Worm (Caenorhabditis elegans) whole organism, late embryonic: Measurements from ENCODE around the gene fbxb-7.

Experiments used
- F13H6.1 ChIP-seq: sonication (generic microtip); optimal IDR thresholded peaks from 2 replicates; lab custom pipeline; 2016; ENCODE audit warnings: missing genetic modification characterization, missing compliant biosample characterization
- K09A11.1 ChIP-seq: sonication (generic microtip); optimal IDR thresholded peaks from 2 replicates; lab custom pipeline; 2017; ENCODE audit warnings: antibody characterized with exemption, mild to moderate bottlenecking, missing genetic modification characterization, missing compliant biosample characterization; ENCODE audit not compliant: insufficient read depth
- Y22D7AL.16 ChIP-seq: sonication (generic microtip); optimal IDR thresholded peaks from 2 replicates; lab custom pipeline; 2016; ENCODE audit warnings: missing genetic modification characterization, missing compliant biosample characterization
- ahr-1 ChIP-seq: sonication (generic microtip); optimal IDR thresholded peaks from 2 replicates; lab custom pipeline; 2016; ENCODE audit warnings: missing genetic modification characterization, missing compliant biosample characterization
- ceh-14 ChIP-seq: sonication (generic microtip); optimal IDR thresholded peaks from 2 replicates; lab custom pipeline; 2016; ENCODE audit warnings: missing genotype, missing genetic modification characterization, missing compliant biosample characterization
- ceh-2 ChIP-seq: sonication (generic microtip); optimal IDR thresholded peaks from 2 replicates; lab custom pipeline; 2016; ENCODE audit warnings: missing genotype, missing genetic modification characterization, missing compliant biosample characterization
- ceh-22 ChIP-seq: sonication (generic microtip); optimal IDR thresholded peaks from 2 replicates; lab custom pipeline; 2017; ENCODE audit warnings: missing biosample characterization, missing genetic modification characterization
- ceh-31 ChIP-seq: sonication (generic microtip); optimal IDR thresholded peaks from 2 replicates; lab custom pipeline; 2016; ENCODE audit warnings: missing genetic modification characterization, missing compliant biosample characterization
- che-1 ChIP-seq: sonication (generic microtip); optimal IDR thresholded peaks from 2 replicates; lab custom pipeline; 2016; ENCODE audit warnings: mild to moderate bottlenecking, missing genetic modification characterization, missing compliant biosample characterization
- dmd-4 ChIP-seq: sonication (generic microtip); optimal IDR thresholded peaks from 2 replicates; lab custom pipeline; 2016; ENCODE audit warnings: borderline replicate concordance, missing genetic modification characterization, missing compliant biosample characterization
- dve-1 ChIP-seq: sonication (generic microtip); optimal IDR thresholded peaks from 2 replicates; lab custom pipeline; 2017; ENCODE audit warnings: antibody characterized with exemption, mild to moderate bottlenecking, missing genetic modification characterization, missing compliant biosample characterization
- elt-4 ChIP-seq: sonication (generic microtip); optimal IDR thresholded peaks from 2 replicates; lab custom pipeline; 2016; ENCODE audit warnings: missing genetic modification characterization, missing compliant biosample characterization
- ets-4 ChIP-seq: sonication (generic microtip); optimal IDR thresholded peaks from 2 replicates; lab custom pipeline; 2016; ENCODE audit warnings: missing genetic modification characterization, missing compliant biosample characterization
- fax-1 ChIP-seq: sonication (generic microtip); optimal IDR thresholded peaks from 2 replicates; lab custom pipeline; 2016; ENCODE audit warnings: missing genotype, missing genetic modification characterization, missing compliant biosample characterization
- fkh-10 ChIP-seq: fragments of 150-350 bp; optimal IDR thresholded peaks from 2 replicates; lab custom pipeline; 2014; ENCODE audit warnings: missing biosample characterization, missing genetic modification reagents, missing genetic modification characterization
- gmeb-2 ChIP-seq: sonication (generic microtip); optimal IDR thresholded peaks from 2 replicates; lab custom pipeline; 2016; ENCODE audit warnings: missing genetic modification characterization, inconsistent platforms, missing compliant biosample characterization
- hlh-6 ChIP-seq: sonication (generic microtip); optimal IDR thresholded peaks from 2 replicates; lab custom pipeline; 2016; ENCODE audit warnings: missing genotype, missing genetic modification characterization, missing compliant biosample characterization
- lim-6 ChIP-seq: sonication (generic microtip); optimal IDR thresholded peaks from 2 replicates; lab custom pipeline; 2016; ENCODE audit warnings: missing genetic modification characterization, missing compliant biosample characterization
- lin-11 ChIP-seq: fragments of 200-800 bp; sonication (Bioruptor generic); optimal IDR thresholded peaks from 2 replicates; lab custom pipeline; 2018; ENCODE audit warnings: mild to moderate bottlenecking, missing genetic modification characterization, missing compliant biosample characterization
- nfya-1 ChIP-seq: sonication (generic microtip); optimal IDR thresholded peaks from 2 replicates; lab custom pipeline; 2017; ENCODE audit warnings: missing genetic modification characterization, mild to moderate bottlenecking, missing compliant biosample characterization, antibody characterized with exemption, moderate library complexity
- nhr-11 ChIP-seq: fragments of 150-350 bp; optimal IDR thresholded peaks from 2 replicates; lab custom pipeline; 2014; ENCODE audit warnings: missing biosample characterization, missing genetic modification characterization
- pag-3 ChIP-seq: sonication (generic microtip); optimal IDR thresholded peaks from 2 replicates; lab custom pipeline; 2016; ENCODE audit warnings: missing compliant biosample characterization, missing genetic modification characterization, borderline replicate concordance
- pax-1 ChIP-seq: fragments of 150-350 bp; optimal IDR thresholded peaks from 2 replicates; lab custom pipeline; 2014; ENCODE audit warnings: missing biosample characterization, missing genetic modification characterization
- pha-2 ChIP-seq: sonication (generic microtip); optimal IDR thresholded peaks from 2 replicates; lab custom pipeline; 2017; ENCODE audit warnings: mild to moderate bottlenecking, missing genetic modification characterization, missing compliant biosample characterization
- pha-4 ChIP-seq: fragments of 150-350 bp; optimal IDR thresholded peaks from 2 replicates; lab custom pipeline; 2018; ENCODE audit warnings: missing biosample characterization, missing genetic modification reagents, missing genetic modification characterization
- ref-2 ChIP-seq: sonication (generic microtip); optimal IDR thresholded peaks from 2 replicates; lab custom pipeline; 2016; ENCODE audit warnings: missing genetic modification characterization, missing compliant biosample characterization
- syd-9 ChIP-seq: sonication (generic microtip); optimal IDR thresholded peaks from 2 replicates; lab custom pipeline; 2016; ENCODE audit warnings: mild to moderate bottlenecking, missing genetic modification characterization, moderate library complexity, missing compliant biosample characterization
- tbx-2 ChIP-seq: sonication (generic microtip); optimal IDR thresholded peaks from 2 replicates; lab custom pipeline; 2016; ENCODE audit warnings: missing genetic modification characterization, missing compliant biosample characterization
- ttx-3 ChIP-seq: sonication (generic microtip); optimal IDR thresholded peaks from 2 replicates; lab custom pipeline; 2016; ENCODE audit warnings: missing genetic modification reagents, missing genetic modification characterization, missing compliant biosample characterization
- unc-3 ChIP-seq, 2 experiments: fragments of 200-800 bp in 1 of 2; sonication (Bioruptor generic) in 1 of 2; sonication (generic microtip) in 1 of 2; conservative IDR thresholded peaks in 1 of 2; optimal IDR thresholded peaks in 1 of 2; 2 replicates each; pipeline versions ENCODE4 v1.3.6 to Lab custom; 2016 to 2022; ENCODE audit warnings: missing compliant biosample characterization in 2 of 2, missing genetic modification characterization in 2 of 2, missing genetic modification reagents in 1 of 2
- unc-86 ChIP-seq: sonication (generic microtip); optimal IDR thresholded peaks from 2 replicates; lab custom pipeline; 2016; ENCODE audit warnings: missing genetic modification characterization, missing compliant biosample characterization
- zip-5 ChIP-seq: sonication (generic microtip); optimal IDR thresholded peaks from 2 replicates; lab custom pipeline; 2016; ENCODE audit warnings: missing genetic modification characterization, missing compliant biosample characterization

Gene fbxb-7

DNA sequence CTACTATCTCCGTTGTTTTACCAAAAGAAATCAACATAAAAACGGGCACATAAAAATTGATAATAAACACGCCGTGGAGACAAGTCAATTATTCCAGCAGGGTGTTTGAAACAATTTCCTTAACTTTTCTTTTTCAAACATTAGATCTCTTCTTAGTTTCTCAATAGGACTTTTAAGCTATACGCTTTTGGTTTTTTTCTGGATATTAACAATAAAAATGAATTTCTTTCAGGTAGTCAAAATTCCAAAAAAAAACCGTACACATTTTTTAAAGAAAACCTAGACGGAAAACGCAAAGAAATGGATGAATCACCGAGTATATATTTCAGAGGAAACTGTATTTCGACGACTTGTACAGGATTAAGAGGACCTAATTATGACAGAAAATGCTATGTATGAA lies 45.9 kb upstream of the fbxb-7 start, which contains the start of gene fbxa-185:
fbxa-185 (plus strand) TSS at position 301 of the 400 bp plus-strand sequence.
- TF ChIP-seq ahr-1 (tag; lab: Kevin White, UChicago), result no peak
- TF ChIP-seq ref-2 (tag; lab: Kevin White, UChicago), result no peak
- TF ChIP-seq ceh-22, result no peak
- no peak for TF ChIP-seq ceh-31 (tag; lab: Kevin White, UChicago)
- TF ChIP-seq, all 69 proteins: peak for 0

DNA sequence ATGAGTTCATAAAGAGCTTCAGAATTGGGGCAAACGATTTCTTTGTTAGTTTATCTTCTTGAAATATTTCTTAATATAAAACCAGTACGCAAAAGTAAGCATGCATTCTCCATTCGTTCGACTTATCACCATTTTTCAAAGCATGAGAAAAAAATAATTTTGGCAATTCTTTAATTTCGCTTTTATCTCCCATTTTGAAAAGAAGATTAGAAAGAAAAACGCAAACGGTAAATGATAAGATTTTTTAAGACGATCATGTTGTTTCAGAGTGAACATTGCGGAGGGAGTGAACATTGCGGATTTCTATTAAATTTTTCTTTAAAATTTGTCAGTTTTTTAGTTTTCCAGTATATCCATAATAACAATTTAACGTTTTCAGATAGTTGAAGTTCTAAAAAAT lies 37.9 kb upstream of the fbxb-7 start:
- TF ChIP-seq ttx-3 (tag; lab: Kevin White, UChicago) (no peak), hlh-6 (no peak), lim-6 (no peak), gmeb-2 (no peak)
- TF ChIP-seq, all 69 proteins: peak for 0

DNA sequence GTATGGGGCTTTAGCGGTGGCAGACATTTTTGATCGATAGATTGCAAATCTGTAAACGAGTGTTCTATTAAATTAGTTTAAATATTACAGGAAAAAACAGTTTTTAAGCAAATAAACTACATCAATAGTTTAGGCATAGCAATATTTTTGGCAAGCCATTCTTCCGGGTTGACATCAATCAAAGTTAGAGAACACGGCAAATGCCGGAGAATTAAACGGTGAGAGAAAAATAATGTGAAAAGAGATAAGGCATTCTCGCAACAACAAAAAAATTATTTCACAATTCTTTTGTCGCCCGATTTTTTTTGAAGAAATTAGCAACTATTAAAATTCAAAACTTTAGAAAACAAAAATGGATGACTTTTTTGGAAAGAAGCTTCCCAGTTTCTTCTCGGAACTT lies 32.3 kb upstream of the fbxb-7 start, which contains the start of the genes fbxa-188 and fbxa-189:
fbxa-188 (minus strand) TSS at position 51 of the 400 bp plus-strand sequence.
fbxa-189 (plus strand) TSS at position 339 of the 400 bp plus-strand sequence.
- TF ChIP-seq fkh-10 (GFP tag; lab: Kevin White, UChicago), result no peak
- TF ChIP-seq syd-9 (tag; lab: Kevin White, UChicago), result no peak
- TF ChIP-seq fax-1 (tag; lab: Kevin White, UChicago), result no peak
- TF ChIP-seq ceh-14 (tag; lab: Kevin White, UChicago), result no peak

DNA sequence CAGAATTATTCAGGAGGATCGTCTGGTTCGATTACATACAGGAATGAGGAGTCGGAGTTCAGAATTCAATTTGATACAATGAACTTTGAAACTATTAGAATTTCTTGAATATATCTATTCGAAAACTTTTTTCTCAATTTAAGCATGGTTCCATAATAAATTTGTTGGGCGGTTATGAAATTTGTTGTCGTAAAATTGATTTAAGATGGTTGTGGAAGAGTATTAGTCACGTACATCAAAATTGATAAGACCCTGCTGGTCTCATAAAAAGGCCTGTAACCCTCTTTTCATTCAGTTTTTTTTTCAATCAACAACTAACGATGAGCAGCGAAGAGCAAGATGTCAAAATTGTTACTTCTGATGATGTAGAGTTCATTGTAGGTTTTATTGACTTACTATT lies 29.6 kb upstream of the fbxb-7 start, which contains the start of gene skr-5:
skr-5 (plus strand) TSS at position 301 of the 400 bp plus-strand sequence.
- no peak for TF ChIP-seq K09A11.1 (tag; lab: Kevin White, UChicago)
- TF ChIP-seq lin-11 (tag; lab: Kevin White, UChicago), result no peak
- TF ChIP-seq che-1 (tag; lab: Kevin White, UChicago), result no peak
- TF ChIP-seq ets-4, result no peak
- no peak for TF ChIP-seq ttx-3 (tag; lab: Kevin White, UChicago)
- no peak for TF ChIP-seq unc-3 (GFP tag; conservative IDR thresholded peaks at IDR 0.05; lab: Robert Waterston, UW)
- no peak for TF ChIP-seq unc-3 (tag; optimal IDR thresholded peaks at IDR 0.05; lab: Kevin White, UChicago)
- TF ChIP-seq ceh-2 (tag; lab: Kevin White, UChicago), result no peak
- TF ChIP-seq nhr-11 (tag; lab: Kevin White, UChicago), result no peak
- no peak for TF ChIP-seq tbx-2 (tag; lab: Kevin White, UChicago)
- TF ChIP-seq ceh-22, result no peak
- TF ChIP-seq dmd-4 (tag; lab: Kevin White, UChicago), result no peak
- TF ChIP-seq pha-4 (tag; lab: Kevin White, UChicago), result no peak
- TF ChIP-seq fax-1 (tag; lab: Kevin White, UChicago), result no peak
- TF ChIP-seq nfya-1 (tag; lab: Kevin White, UChicago), result no peak
- no peak for TF ChIP-seq dve-1
- TF ChIP-seq unc-86 (tag; lab: Kevin White, UChicago), result no peak

DNA sequence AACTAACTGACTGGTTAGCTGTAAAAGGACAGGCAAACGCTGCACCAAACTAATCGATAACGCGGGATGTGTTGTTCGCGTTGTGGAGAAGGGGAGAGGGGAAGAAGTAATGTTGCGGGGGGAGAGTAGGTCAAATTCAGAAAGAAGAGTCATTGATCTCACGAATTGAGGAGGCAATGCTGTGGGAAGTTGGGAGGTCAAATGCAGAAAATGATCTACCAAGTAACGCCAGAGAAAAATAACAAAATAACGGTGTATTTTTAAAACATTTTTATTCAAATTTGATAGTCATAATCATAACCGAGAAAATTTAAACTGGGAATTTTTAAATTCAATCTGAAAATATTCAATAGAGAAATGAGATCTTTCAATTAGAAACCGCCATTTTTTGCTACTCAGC lies 27.1 kb upstream of the fbxb-7 start, which contains the start of gene lsy-27:
lsy-27 (minus strand) TSS at position 101 of the 400 bp plus-strand sequence.
- TF ChIP-seq F13H6.1 (tag; lab: Kevin White, UChicago), result no peak
- no peak for TF ChIP-seq ttx-3 (tag; lab: Kevin White, UChicago)
- no peak for TF ChIP-seq Y22D7AL.16
- TF ChIP-seq zip-5 (tag; lab: Kevin White, UChicago), result no peak
- no peak for TF ChIP-seq ceh-2 (tag; lab: Kevin White, UChicago)
- TF ChIP-seq pag-3 (tag; lab: Kevin White, UChicago), result no peak
- TF ChIP-seq dmd-4 (tag; lab: Kevin White, UChicago), result no peak
- no peak for TF ChIP-seq pha-2 (tag; lab: Kevin White, UChicago)
- no peak for TF ChIP-seq syd-9 (tag; lab: Kevin White, UChicago)
- no peak for TF ChIP-seq ref-2 (tag; lab: Kevin White, UChicago)
- TF ChIP-seq pax-1 (tag; lab: Kevin White, UChicago), result no peak
- no peak for TF ChIP-seq elt-4 (tag; lab: Kevin White, UChicago)
- TF ChIP-seq nfya-1 (tag; lab: Kevin White, UChicago), result no peak
